Worm (Caenorhabditis elegans) whole organism, young adult: ENCODE results near the gene T10G3.8.

Experiments used
- B0019.2 ChIP-seq: fragments of 200-800 bp; sonication (Bioruptor generic); conservative IDR thresholded peaks from 2 replicates; pipeline ENCODE4 v1.3.6; 2022; ENCODE audit warnings: missing genetic modification reagents, missing genetic modification characterization, missing compliant biosample characterization
- B0035.1 ChIP-seq: sonication (generic microtip); optimal IDR thresholded peaks from 2 replicates; lab custom pipeline; 2016; ENCODE audit warnings: missing genetic modification characterization, mild to moderate bottlenecking, missing compliant biosample characterization, missing genotype, missing genetic modification reagents
- C17E4.6 ChIP-seq: fragments of 200-800 bp; sonication (Bioruptor generic); IDR thresholded peaks from 2 replicates; pipeline ENCODE4 v1.3.6; 2022; ENCODE audit warnings: missing genetic modification reagents, missing genetic modification characterization, missing compliant biosample characterization
- F33H1.4 ChIP-seq: fragments of 200-800 bp; sonication (Bioruptor generic); IDR thresholded peaks from 2 replicates; pipeline ENCODE4 v1.3.6; 2022; ENCODE audit warnings: missing genetic modification reagents, missing genetic modification characterization, missing compliant biosample characterization
- F49E8.2 ChIP-seq: sonication (generic microtip); optimal IDR thresholded peaks from 3 replicates; lab custom pipeline; 2017; ENCODE audit warnings: missing genetic modification characterization, mild to moderate bottlenecking, missing compliant biosample characterization, antibody characterized with exemption, moderate library complexity; ENCODE audit not compliant: insufficient read depth
- F57A8.1 ChIP-seq: fragments of 200-800 bp; sonication (Bioruptor generic); optimal IDR thresholded peaks from 2 replicates; lab custom pipeline; 2018; ENCODE audit warnings: mild to moderate bottlenecking, missing genetic modification characterization, moderate library complexity, missing compliant biosample characterization
- K11D2.4 ChIP-seq: fragments of 200-800 bp; sonication (Bioruptor generic); IDR thresholded peaks from 2 replicates; pipeline ENCODE4 v1.3.6; 2022; ENCODE audit warnings: missing genetic modification reagents, missing genetic modification characterization, missing compliant biosample characterization
- Y53F4B.3 ChIP-seq: fragments of 200-800 bp; sonication (Bioruptor generic); IDR thresholded peaks from 2 replicates; pipeline ENCODE4 v1.3.6; 2022; ENCODE audit warnings: missing genetic modification reagents, missing genetic modification characterization, missing compliant biosample characterization
- ZK185.1 ChIP-seq: sonication (generic microtip); optimal IDR thresholded peaks from 2 replicates; lab custom pipeline; 2016; ENCODE audit warnings: mild to moderate bottlenecking, missing genetic modification characterization, missing compliant biosample characterization; ENCODE audit not compliant: poor library complexity, severe bottlenecking
- akir-1 ChIP-seq: fragments of 200-800 bp; sonication (Bioruptor generic); optimal IDR thresholded peaks from 2 replicates; lab custom pipeline; 2018; ENCODE audit warnings: mild to moderate bottlenecking, missing genetic modification characterization, moderate library complexity, missing compliant biosample characterization
- aptf-2 ChIP-seq: fragments of 200-800 bp; sonication (Bioruptor generic); conservative IDR thresholded peaks from 2 replicates; pipeline ENCODE4 v1.3.6; 2022; ENCODE audit warnings: missing genetic modification reagents, missing genetic modification characterization, missing compliant biosample characterization
- athp-1 ChIP-seq: sonication (generic microtip); optimal IDR thresholded peaks from 2 replicates; lab custom pipeline; 2017; ENCODE audit warnings: mild to moderate bottlenecking, missing genetic modification characterization, missing compliant biosample characterization
- attf-5 ChIP-seq: fragments of 200-800 bp; sonication (Bioruptor generic); optimal IDR thresholded peaks from 2 replicates; lab custom pipeline; 2018; ENCODE audit warnings: mild to moderate bottlenecking, missing genetic modification characterization, missing compliant biosample characterization
- bed-2 ChIP-seq: fragments of 200-800 bp; sonication (Bioruptor generic); IDR thresholded peaks from 2 replicates; pipeline ENCODE4 v1.3.6; 2022; ENCODE audit warnings: missing genetic modification reagents, missing genetic modification characterization, missing compliant biosample characterization
- ccch-3 ChIP-seq: fragments of 200-800 bp; sonication (Bioruptor generic); optimal IDR thresholded peaks from 2 replicates; lab custom pipeline; 2018; ENCODE audit warnings: mild to moderate bottlenecking, missing genetic modification characterization, missing compliant biosample characterization
- cebp-1 ChIP-seq, 2 experiments: fragments of 200-800 bp in 1 of 2; sonication (Bioruptor generic) in 1 of 2; sonication (generic microtip) in 1 of 2; IDR thresholded peaks in 1 of 2; optimal IDR thresholded peaks in 1 of 2; 2 replicates each; pipeline versions ENCODE4 v1.3.6 to Lab custom; 2017 to 2022; ENCODE audit warnings: missing compliant biosample characterization in 2 of 2, missing genetic modification characterization in 2 of 2, mild to moderate bottlenecking in 1 of 2, missing genetic modification reagents in 1 of 2, moderate library complexity in 1 of 2
- ceh-100 ChIP-seq: fragments of 200-800 bp; sonication (Bioruptor generic); IDR thresholded peaks from 2 replicates; pipeline ENCODE4 v1.3.6; 2022; ENCODE audit warnings: missing genetic modification reagents, missing genetic modification characterization, missing compliant biosample characterization
- ceh-40 ChIP-seq: fragments of 200-800 bp; sonication (Bioruptor generic); IDR thresholded peaks from 2 replicates; pipeline ENCODE4 v1.3.6; 2022; ENCODE audit warnings: missing genetic modification characterization, missing compliant biosample characterization
- ceh-91 ChIP-seq: fragments of 200-800 bp; sonication (Bioruptor generic); IDR thresholded peaks from 2 replicates; pipeline ENCODE4 v1.3.6; 2022; ENCODE audit warnings: missing genetic modification reagents, missing genetic modification characterization, missing compliant biosample characterization
- dox-1 ChIP-seq: fragments of 200-800 bp; sonication (Bioruptor generic); IDR thresholded peaks from 2 replicates; pipeline ENCODE4 v1.3.6; 2022; ENCODE audit warnings: missing genetic modification reagents, missing genetic modification characterization, missing compliant biosample characterization
- dpl-1 ChIP-seq: fragments of 150-350 bp; optimal IDR thresholded peaks from 2 replicates; lab custom pipeline; 2014; ENCODE audit warnings: missing biosample characterization, missing genetic modification reagents, missing genetic modification characterization
- egrh-3 ChIP-seq: fragments of 200-800 bp; sonication (Bioruptor generic); IDR thresholded peaks from 2 replicates; pipeline ENCODE4 v1.3.6; 2022; ENCODE audit warnings: missing genetic modification reagents, missing genetic modification characterization, missing compliant biosample characterization
- ets-4 ChIP-seq: fragments of 200-800 bp; sonication (Bioruptor generic); optimal IDR thresholded peaks from 2 replicates; lab custom pipeline; 2018; ENCODE audit warnings: mild to moderate bottlenecking, missing genetic modification characterization, missing compliant biosample characterization
- him-1 ChIP-seq: sonication (generic microtip); optimal IDR thresholded peaks from 2 replicates; lab custom pipeline; 2016; ENCODE audit warnings: missing genotype, missing genetic modification reagents, missing genetic modification characterization, missing compliant biosample characterization
- hlh-12 ChIP-seq: sonication (generic microtip); optimal IDR thresholded peaks from 2 replicates; lab custom pipeline; 2016; ENCODE audit warnings: missing genetic modification characterization, missing compliant biosample characterization
- hmg-20 ChIP-seq: fragments of 200-800 bp; sonication (Bioruptor generic); IDR thresholded peaks from 2 replicates; pipeline ENCODE4 v1.3.6; 2022; ENCODE audit warnings: missing genetic modification reagents, missing genetic modification characterization, missing compliant biosample characterization
- lin-26 ChIP-seq: fragments of 200-800 bp; sonication (Bioruptor generic); IDR thresholded peaks from 2 replicates; pipeline ENCODE4 v1.3.6; 2022; ENCODE audit warnings: missing genetic modification reagents, missing genetic modification characterization, missing compliant biosample characterization
- madf-10 ChIP-seq: sonication (generic microtip); optimal IDR thresholded peaks from 2 replicates; lab custom pipeline; 2016; ENCODE audit warnings: mild to moderate bottlenecking, missing genetic modification characterization, missing compliant biosample characterization
- madf-6 ChIP-seq: fragments of 200-800 bp; sonication (Bioruptor generic); IDR thresholded peaks from 2 replicates; pipeline ENCODE4 v1.3.6; 2022; ENCODE audit warnings: missing genetic modification reagents, missing genetic modification characterization, missing compliant biosample characterization
- nfyb-1 ChIP-seq: fragments of 200-800 bp; sonication (Bioruptor generic); IDR thresholded peaks from 2 replicates; pipeline ENCODE4 v1.3.6; 2022; ENCODE audit warnings: missing genetic modification reagents, missing genetic modification characterization, missing compliant biosample characterization
- nhr-179 ChIP-seq: sonication (generic microtip); optimal IDR thresholded peaks from 2 replicates; lab custom pipeline; 2016; ENCODE audit warnings: mild to moderate bottlenecking, missing genetic modification characterization, missing compliant biosample characterization
- pbrm-1 ChIP-seq: fragments of 200-800 bp; sonication (Bioruptor generic); IDR thresholded peaks from 2 replicates; pipeline ENCODE4 v1.3.6; 2022; ENCODE audit warnings: missing genetic modification reagents, missing genetic modification characterization, missing compliant biosample characterization
- pha-4 ChIP-seq: fragments of 150-350 bp; sonication (generic microtip); optimal IDR thresholded peaks from 2 replicates; lab custom pipeline; 2014; ENCODE audit warnings: missing biosample characterization, missing genetic modification reagents, missing genetic modification characterization
- rcor-1 ChIP-seq: fragments of 200-800 bp; sonication (Bioruptor generic); IDR thresholded peaks from 2 replicates; pipeline ENCODE4 v1.3.6; 2022; ENCODE audit warnings: missing genetic modification reagents, missing genetic modification characterization, missing compliant biosample characterization
- rpc-1 ChIP-seq, 2 experiments: fragments of 150-350 bp in 1 of 2; sonication (generic microtip) in 1 of 2; optimal IDR thresholded peaks; 2 replicates each; lab custom pipeline; 2014 to 2018; ENCODE audit warnings: missing biosample characterization in 1 of 2, missing genetic modification characterization in 1 of 2, missing genetic modification reagents in 1 of 2, missing genotype in 1 of 2
- sdz-38 ChIP-seq: sonication (generic microtip); optimal IDR thresholded peaks from 2 replicates; lab custom pipeline; 2016; ENCODE audit warnings: missing genotype, missing genetic modification characterization, missing compliant biosample characterization
- snpc-3.4 ChIP-seq: sonication (generic microtip); optimal IDR thresholded peaks from 2 replicates; lab custom pipeline; 2017; ENCODE audit warnings: missing genetic modification characterization, mild to moderate bottlenecking, missing compliant biosample characterization, antibody characterized with exemption, moderate library complexity, missing genotype, missing genetic modification reagents
- snpc-4 ChIP-seq, 5 experiments: fragments of 150-350 bp in 1 of 5; sonication (generic microtip) in 4 of 5; optimal IDR thresholded peaks; 2 replicates each; lab custom pipeline; 2014 to 2018; ENCODE audit warnings: missing genetic modification characterization in 5 of 5, missing biosample characterization in 3 of 5, antibody characterized with exemption in 2 of 5, mild to moderate bottlenecking in 2 of 5, missing compliant biosample characterization in 2 of 5, missing genotype in 2 of 5, moderate library complexity in 2 of 5, missing genetic modification reagents in 1 of 5
- somi-1 ChIP-seq: fragments of 200-800 bp; sonication (Bioruptor generic); optimal IDR thresholded peaks from 2 replicates; lab custom pipeline; 2018; ENCODE audit warnings: mild to moderate bottlenecking, missing genetic modification characterization, missing compliant biosample characterization
- tbp1 ChIP-seq: fragments of 200-800 bp; sonication (Bioruptor generic); optimal IDR thresholded peaks from 2 replicates; lab custom pipeline; 2018; ENCODE audit warnings: mild to moderate bottlenecking, missing genetic modification characterization, missing compliant biosample characterization
- tbx-9 ChIP-seq: sonication (generic microtip); optimal IDR thresholded peaks from 2 replicates; lab custom pipeline; 2016; ENCODE audit warnings: borderline replicate concordance, missing genetic modification characterization, inconsistent platforms, missing compliant biosample characterization
- unc-62 ChIP-seq: fragments of 150-350 bp; optimal IDR thresholded peaks from 2 replicates; lab custom pipeline; 2014; ENCODE audit warnings: missing biosample characterization, missing genetic modification reagents, missing genetic modification characterization
- zim-3 ChIP-seq: sonication (generic microtip); optimal IDR thresholded peaks from 2 replicates; lab custom pipeline; 2017; ENCODE audit warnings: mild to moderate bottlenecking, missing genetic modification characterization, moderate library complexity, missing compliant biosample characterization
- ztf-18 ChIP-seq: sonication (generic microtip); optimal IDR thresholded peaks from 2 replicates; lab custom pipeline; 2016; ENCODE audit warnings: missing genotype, mild to moderate bottlenecking, missing genetic modification characterization, missing compliant biosample characterization
- ztf-25 ChIP-seq: fragments of 200-800 bp; sonication (Bioruptor generic); IDR thresholded peaks from 2 replicates; pipeline ENCODE4 v1.3.6; 2022; ENCODE audit warnings: missing genetic modification reagents, missing genetic modification characterization, missing compliant biosample characterization
- ztf-3 ChIP-seq: fragments of 200-800 bp; sonication (Bioruptor generic); optimal IDR thresholded peaks from 2 replicates; lab custom pipeline; 2018; ENCODE audit warnings: mild to moderate bottlenecking, missing genetic modification characterization, missing compliant biosample characterization

T10G3.8 gene

DNA sequence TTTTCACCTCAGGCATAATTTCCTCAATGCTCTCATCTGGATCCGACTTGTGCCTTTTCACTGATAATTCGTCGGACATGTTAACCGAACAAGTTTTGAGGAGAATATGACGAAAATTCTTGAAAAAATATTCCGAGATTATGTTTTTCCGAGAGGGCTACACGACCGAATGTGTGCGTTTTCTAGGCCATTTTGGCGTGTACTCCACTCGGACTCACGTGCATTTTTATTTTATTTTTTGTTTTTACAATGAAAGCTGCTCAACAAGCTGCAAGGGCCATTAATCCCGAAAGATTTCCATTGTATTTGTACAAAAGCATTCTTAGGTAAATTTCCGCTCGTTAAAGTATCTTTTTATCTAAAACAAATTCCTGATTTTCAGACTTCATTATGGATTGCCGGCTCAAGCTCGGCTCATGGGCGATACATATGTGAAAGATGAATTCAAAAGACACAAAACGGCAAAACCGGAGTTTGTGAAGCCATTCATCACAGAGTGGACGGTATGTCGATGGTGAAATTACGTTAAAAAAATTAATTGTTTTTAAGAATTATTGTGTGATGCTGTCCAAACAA is 8.0 kb downstream of the T10G3.8 start, which contains the start of the genes F25H9.6 and F25H9.7 (continued):
- no peak for TF ChIP-seq B0019.2 (GFP tag; lab: Robert Waterston, UW)
- peak; percentile 86 for TF ChIP-seq him-1 (tag; lab: Kevin White, UChicago)
- peak; percentile 74 for TF ChIP-seq madf-10 (tag; lab: Kevin White, UChicago)
- TF ChIP-seq K11D2.4 (GFP tag; lab: Robert Waterston, UW), result peak; percentile 79
- peak; percentile 12 for TF ChIP-seq ztf-18 (tag; lab: Kevin White, UChicago)
- TF ChIP-seq hlh-12 (tag; lab: Kevin White, UChicago), result no peak
- TF ChIP-seq bed-2 (GFP tag; lab: Robert Waterston, UW), result peak; percentile 91; the same call in 1 of the 2 replicates
- peak; percentile 79 for TF ChIP-seq ceh-100 (GFP tag; lab: Robert Waterston, UW)
- TF ChIP-seq pbrm-1 (GFP tag; lab: Robert Waterston, UW), result peak; percentile 70; the same call in 1 of the 2 replicates
- no peak; the same call in 1 of the 2 replicates for TF ChIP-seq egrh-3 (GFP tag; lab: Robert Waterston, UW)
- TF ChIP-seq dox-1 (GFP tag; lab: Robert Waterston, UW), result peak; percentile 88; the same call in 1 of the 2 replicates
- no peak for TF ChIP-seq dpl-1
- TF ChIP-seq F57A8.1 (GFP tag; lab: Kevin White, UChicago), result no peak
- no peak for TF ChIP-seq sdz-38 (tag; lab: Kevin White, UChicago)
- TF ChIP-seq ceh-40 (GFP tag; lab: Robert Waterston, UW), result 0 out of 2 replicates have a peak, but pooled peaks have one; percentile 36
- no peak for TF ChIP-seq lin-26 (GFP tag; lab: Robert Waterston, UW)
- TF ChIP-seq hmg-20, result peak; percentile 82
- TF ChIP-seq rpc-1 (optimal IDR thresholded peaks at IDR 0.05; lab: Kevin White, UChicago), result no peak
- TF ChIP-seq rpc-1 (tag; optimal IDR thresholded peaks at IDR 0.05; lab: Kevin White, UChicago), result no peak
- TF ChIP-seq snpc-4 (GFP tag; optimal IDR thresholded peaks at IDR 0.05; lab: Kevin White, UChicago), result no peak
- peak in 1 of 4 experiments; percentile 54 for TF ChIP-seq snpc-4 (tag; optimal IDR thresholded peaks at IDR 0.05; lab: Kevin White, UChicago)
- TF ChIP-seq rcor-1 (GFP tag; lab: Robert Waterston, UW), result peak; percentile 73
- peak; percentile 79 for TF ChIP-seq athp-1 (tag; lab: Kevin White, UChicago)
- peak; percentile 81 for TF ChIP-seq nfyb-1 (GFP tag; lab: Robert Waterston, UW)
- TF ChIP-seq C17E4.6, result peak; percentile 24; the same call in 1 of the 2 replicates
- peak; percentile 95 for TF ChIP-seq ZK185.1 (tag; lab: Kevin White, UChicago)
- peak; percentile 25; the same call in 1 of the 2 replicates for TF ChIP-seq cebp-1 (GFP tag; IDR thresholded peaks at IDR 0.05; lab: Robert Waterston, UW)
- peak; percentile 62 for TF ChIP-seq cebp-1 (tag; optimal IDR thresholded peaks at IDR 0.05; lab: Kevin White, UChicago)
- TF ChIP-seq ceh-91, result peak; percentile 51; the same call in 1 of the 2 replicates
- no peak for TF ChIP-seq ztf-3
- TF ChIP-seq ccch-3 (GFP tag; lab: Kevin White, UChicago), result peak; percentile 99
- TF ChIP-seq snpc-3.4 (tag; lab: Kevin White, UChicago), result peak; percentile 51
- no peak for TF ChIP-seq Y53F4B.3 (GFP tag; lab: Robert Waterston, UW)
- no peak for TF ChIP-seq ets-4 (GFP tag; lab: Kevin White, UChicago)
- TF ChIP-seq zim-3 (tag; lab: Kevin White, UChicago), result peak; percentile 90
- TF ChIP-seq somi-1 (GFP tag; lab: Kevin White, UChicago), result peak; percentile 53
- no peak for TF ChIP-seq nhr-179 (tag; lab: Kevin White, UChicago)
- no peak for TF ChIP-seq unc-62 (GFP tag; lab: Kevin White, UChicago)
- peak; percentile 82; the same call in 1 of the 2 replicates for TF ChIP-seq aptf-2 (GFP tag; lab: Robert Waterston, UW)
- no peak for TF ChIP-seq tbx-9
- no peak for TF ChIP-seq ztf-25 (GFP tag; lab: Robert Waterston, UW)
- TF ChIP-seq attf-5 (GFP tag; lab: Kevin White, UChicago), result no peak
- no peak for TF ChIP-seq F49E8.2
- no peak for TF ChIP-seq pha-4 (tag; lab: Kevin White, UChicago)
- TF ChIP-seq akir-1 (GFP tag; lab: Kevin White, UChicago), result peak; percentile 91
- peak; percentile 58 for TF ChIP-seq F33H1.4 (GFP tag; lab: Robert Waterston, UW)
- peak; percentile 79 for TF ChIP-seq madf-6
- TF ChIP-seq B0035.1 (tag; lab: Kevin White, UChicago), result peak; percentile 42
- peak; percentile 58 for TF ChIP-seq tbp1 (GFP tag; lab: Kevin White, UChicago)
